Worm (Caenorhabditis elegans): ENCODE measurements around the gene Y17G9B.8.
A peak's percentile ranks its signal among the peaks of the same experiment; 100 is the strongest.
"Not testable (repeated sequence)": the region's sequence is repeated elsewhere in the genome, so short reads cannot be mapped to it uniquely, and the experiment has no call there.

Y17G9B.8 gene

DNA sequence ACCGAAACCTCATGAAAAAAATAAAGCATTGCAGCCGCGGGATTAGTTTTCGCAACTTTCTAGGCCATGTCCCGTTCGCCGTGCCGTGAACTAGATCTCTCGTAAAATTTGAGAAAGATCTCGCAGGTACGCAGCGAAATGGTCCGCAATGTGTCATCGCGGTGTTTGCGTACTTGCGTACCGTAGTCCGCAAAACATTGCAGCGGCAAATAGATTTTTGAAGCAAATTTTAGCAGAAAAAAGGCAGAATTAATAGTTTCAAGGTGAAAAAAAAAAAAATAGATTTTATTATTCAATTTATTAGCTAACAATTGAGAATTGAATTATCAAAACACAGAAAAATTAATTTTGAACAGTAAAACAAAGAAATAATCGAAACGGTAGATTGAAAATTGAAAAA lies 30.7 kb downstream of the Y17G9B.8 start (continued):
- TF ChIP-seq ceh-100 (GFP tag; IDR thresholded peaks at IDR 0.05) (peak; percentile 96), Y53G8AR.9 (GFP tag; conservative IDR thresholded peaks at IDR 0.05) (peak; percentile 99), ekl-4 (GFP tag; IDR thresholded peaks at IDR 0.05) (peak; percentile 98), lag-1 (GFP tag; IDR thresholded peaks at IDR 0.05) (peak; percentile 93; the same call in 1 of the 2 replicates), ceh-27 (GFP tag; optimal IDR thresholded peaks at IDR 0.05) (peak; percentile 89), aptf-3 (GFP tag; IDR thresholded peaks at IDR 0.05) (peak; percentile 91), mel-28 (tag; optimal IDR thresholded peaks at IDR 0.05; ENCODE audit: borderline replicate concordance) (peak; percentile 9), ztf-18 (tag; optimal IDR thresholded peaks at IDR 0.05) (peak; percentile 88), egl-44 (GFP tag; IDR thresholded peaks at IDR 0.05) (peak; percentile 99), snpc-4 (tag; optimal IDR thresholded peaks at IDR 0.05) (peak; percentile 16 to 88 (median 76)), F57A8.1 (GFP tag; optimal IDR thresholded peaks at IDR 0.05) (peak; percentile 54), bed-1 (GFP tag; IDR thresholded peaks at IDR 0.05) (peak; percentile 100), ztf-3 (GFP tag; optimal IDR thresholded peaks at IDR 0.05) (peak; percentile 77), F22D6.2 (tag; optimal IDR thresholded peaks at IDR 0.05) (peak; percentile 82), C17E4.6 (GFP tag; IDR thresholded peaks at IDR 0.05) (peak; percentile 99), Y95B8A.8 (GFP tag; IDR thresholded peaks at IDR 0.05) (peak; percentile 99), C06A6.2 (GFP tag; conservative IDR thresholded peaks at IDR 0.05) (peak; percentile 99), D2030.7 (GFP tag; IDR thresholded peaks at IDR 0.05) (peak; percentile 98), let-526 (GFP tag; IDR thresholded peaks at IDR 0.05) (peak; percentile 98), madf-6 (GFP tag; IDR thresholded peaks at IDR 0.05) (peak; percentile 89; the same call in 1 of the 2 replicates), attf-5 (GFP tag; optimal IDR thresholded peaks at IDR 0.05) (peak; percentile 99), nfyb-1 (GFP tag; IDR thresholded peaks at IDR 0.05) (peak; percentile 99), egl-18 (GFP tag; IDR thresholded peaks at IDR 0.05) (peak; percentile 98), lin-54 (GFP tag; optimal IDR thresholded peaks at IDR 0.05) (peak; percentile 95), ZK185.1 (tag; optimal IDR thresholded peaks at IDR 0.05; ENCODE audit: poor library complexity, severe bottlenecking) (peak; percentile 73), ztf-22 (GFP tag; optimal IDR thresholded peaks at IDR 0.05) (peak; percentile 66), ztf-6 (GFP tag; IDR thresholded peaks at IDR 0.05) (peak; percentile 99), rcor-1 (GFP tag; IDR thresholded peaks at IDR 0.05) (peak; percentile 98), Y67H2A.10 (GFP tag; conservative IDR thresholded peaks at IDR 0.05) (peak; percentile 98), sea-2 (GFP tag; IDR thresholded peaks at IDR 0.05) (peak; percentile 100), K11D2.4 (GFP tag; IDR thresholded peaks at IDR 0.05) (peak; percentile 100), him-1 (tag; optimal IDR thresholded peaks at IDR 0.05) (peak; percentile 48), madf-3 (GFP tag; IDR thresholded peaks at IDR 0.05) (peak; percentile 97), lsl-1 (GFP tag; optimal IDR thresholded peaks at IDR 0.05) (peak; percentile 89), nhr-80 (tag; optimal IDR thresholded peaks at IDR 0.05) (peak; percentile 81), ceh-91 (GFP tag; IDR thresholded peaks at IDR 0.05) (peak; percentile 100), nhr-90 (tag; optimal IDR thresholded peaks at IDR 0.05) (peak; percentile 76), ccch-3 (GFP tag; optimal IDR thresholded peaks at IDR 0.05) (peak; percentile 52), ztf-28 (GFP tag; IDR thresholded peaks at IDR 0.05) (peak; percentile 100), rec-8 (tag; optimal IDR thresholded peaks at IDR 0.05) (peak; percentile 5 to 6), pbrm-1 (GFP tag; IDR thresholded peaks at IDR 0.05) (peak; percentile 99), unc-130 (GFP tag; optimal IDR thresholded peaks at IDR 0.05) (peak; percentile 90), ztf-25 (GFP tag; IDR thresholded peaks at IDR 0.05) (peak; percentile 99), hsf-1 (GFP tag; IDR thresholded peaks at IDR 0.05) (peak; percentile 94), dox-1 (GFP tag; IDR thresholded peaks at IDR 0.05) (peak; percentile 100), K12H6.12 (tag; optimal IDR thresholded peaks at IDR 0.05) (peak; percentile 94), Y53F4B.3 (GFP tag; IDR thresholded peaks at IDR 0.05) (peak; percentile 91), hmg-20 (GFP tag; IDR thresholded peaks at IDR 0.05) (peak; percentile 95)
- TF ChIP-seq snpc-4 (GFP tag; optimal IDR thresholded peaks at IDR 0.05): not testable (repeated sequence)

Measured in whole organism, young adult.